Worm (Caenorhabditis elegans): ENCODE measurements around the gene B0496.2.

ce11 chrIV:7439377-7439776 is 8.3 kb upstream of the B0496.2 start:
- TF ChIP-seq pha-4 (tag; optimal IDR thresholded peaks at IDR 0.05): no peak
- TF ChIP-seq nhr-28 (tag; optimal IDR thresholded peaks at IDR 0.05): no peak
- TF ChIP-seq ceh-39 (tag; optimal IDR thresholded peaks at IDR 0.05): no peak
- TF ChIP-seq nhr-12 (tag; optimal IDR thresholded peaks at IDR 0.05): no peak
- no peak for TF ChIP-seq bed-3 (GFP tag; optimal IDR thresholded peaks at IDR 0.05)
- no peak for TF ChIP-seq sptf-1 (tag; optimal IDR thresholded peaks at IDR 0.05)
- no peak for TF ChIP-seq nhr-237 (tag; optimal IDR thresholded peaks at IDR 0.05)
- no peak for TF ChIP-seq cnd-1 (tag; optimal IDR thresholded peaks at IDR 0.05)
- no peak for TF ChIP-seq mep-1 (tag; optimal IDR thresholded peaks at IDR 0.05)
- no peak for TF ChIP-seq elt-3 (tag; optimal IDR thresholded peaks at IDR 0.05)
- TF ChIP-seq elt-1 (tag; optimal IDR thresholded peaks at IDR 0.05; ENCODE audit: borderline replicate concordance, insufficient read depth): no peak
- no peak for TF ChIP-seq nhr-2 (tag; optimal IDR thresholded peaks at IDR 0.05)
- TF ChIP-seq blmp-1 (tag; optimal IDR thresholded peaks at IDR 0.05): no peak
